Fruit fly (Drosophila melanogaster) whole organism, embryonic: ENCODE results near the gene CG31103.

ENCODE experiments used
- Ada2b ChIP-seq: fragments of 200-800 bp; sonication (Bioruptor generic); IDR thresholded peaks from 2 replicates; pipeline ENCODE4 v1.3.6; 2022; ENCODE audit warnings: missing biosample characterization, missing genetic modification characterization
- Awh ChIP-seq: fragments of 200-800 bp; sonication (Bioruptor generic); IDR thresholded peaks from 2 replicates; pipeline ENCODE4, ENCODE4 v1.3.6; 2022; ENCODE audit warnings: missing biosample characterization, missing genetic modification characterization
- CG10462 ChIP-seq: fragments of 200-800 bp; sonication (Bioruptor generic); optimal IDR thresholded peaks from 2 replicates; lab custom pipeline; 2016; ENCODE audit warnings: missing biosample characterization, missing genetic modification characterization
- CG11085 ChIP-seq: fragments of 200-800 bp; sonication (Bioruptor generic); IDR thresholded peaks from 2 replicates; pipeline ENCODE4 v1.3.6; 2022; ENCODE audit warnings: missing biosample characterization, missing genetic modification characterization
- CG12155 ChIP-seq: fragments of 200-800 bp; sonication (Bioruptor generic); optimal IDR thresholded peaks from 3 replicates; lab custom pipeline; 2016; ENCODE audit warnings: missing biosample characterization, missing genetic modification characterization
- CG13894 ChIP-seq: fragments of 200-800 bp; sonication (Bioruptor generic); optimal IDR thresholded peaks from 3 replicates; lab custom pipeline; 2018; ENCODE audit warnings: missing biosample characterization, mild to moderate bottlenecking, missing genetic modification characterization, moderate library complexity
- CG15601 ChIP-seq: fragments of 200-800 bp; sonication (Bioruptor generic); optimal IDR thresholded peaks from 3 replicates; lab custom pipeline; 2019; ENCODE audit warnings: missing biosample characterization, mild to moderate bottlenecking, missing genetic modification characterization, moderate library complexity
- CG15696 ChIP-seq: fragments of 200-800 bp; sonication (Bioruptor generic); optimal IDR thresholded peaks from 2 replicates; lab custom pipeline; 2019; ENCODE audit warnings: missing biosample characterization, mild to moderate bottlenecking, missing genetic modification characterization, moderate library complexity
- CG1602 ChIP-seq: fragments of 200-800 bp; sonication (Bioruptor generic); optimal IDR thresholded peaks from 3 replicates; lab custom pipeline; 2016; ENCODE audit warnings: missing biosample characterization, missing genetic modification characterization
- CG16779 ChIP-seq: fragments of 200-800 bp; sonication (Bioruptor generic); IDR thresholded peaks from 2 replicates; pipeline ENCODE4 v1.3.6; 2022; ENCODE audit warnings: missing biosample characterization, missing genetic modification characterization
- CG17385 ChIP-seq: fragments of 200-800 bp; sonication (Bioruptor generic); optimal IDR thresholded peaks from 3 replicates; lab custom pipeline; 2018; ENCODE audit warnings: missing biosample characterization, mild to moderate bottlenecking, missing genetic modification characterization
- CG3281 ChIP-seq: fragments of 200-800 bp; sonication (Bioruptor generic); optimal IDR thresholded peaks from 3 replicates; lab custom pipeline; 2017; ENCODE audit warnings: missing biosample characterization, mild to moderate bottlenecking, missing genetic modification characterization
- CG33213 ChIP-seq: fragments of 200-800 bp; sonication (Bioruptor generic); optimal IDR thresholded peaks from 3 replicates; lab custom pipeline; 2016; ENCODE audit warnings: missing biosample characterization, missing genetic modification characterization
- CG4730 ChIP-seq: fragments of 200-800 bp; sonication (Bioruptor generic); IDR thresholded peaks from 2 replicates; pipeline ENCODE4 v1.3.6; 2022; ENCODE audit warnings: missing biosample characterization, missing genetic modification characterization
- CG6175 ChIP-seq: fragments of 200-800 bp; sonication (Bioruptor generic); IDR thresholded peaks from 3 replicates; pipeline ENCODE4 v1.3.6; 2022; ENCODE audit warnings: missing biosample characterization, missing genetic modification characterization
- CG7928 ChIP-seq: fragments of 200-800 bp; sonication (Bioruptor generic); optimal IDR thresholded peaks from 2 replicates; lab custom pipeline; 2017; ENCODE audit warnings: missing biosample characterization, mild to moderate bottlenecking, missing genetic modification characterization
- CG8765 ChIP-seq: fragments of 200-800 bp; sonication (Bioruptor generic); IDR thresholded peaks from 2 replicates; pipeline ENCODE4 v1.3.6; 2022; ENCODE audit warnings: missing biosample characterization, missing genetic modification characterization
- CG8944 ChIP-seq: fragments of 200-800 bp; sonication (Bioruptor generic); optimal IDR thresholded peaks from 3 replicates; lab custom pipeline; 2016; ENCODE audit warnings: missing biosample characterization, missing genetic modification characterization
- CG9727 ChIP-seq: fragments of 200-800 bp; sonication (Bioruptor generic); optimal IDR thresholded peaks from 3 replicates; lab custom pipeline; 2017; ENCODE audit warnings: missing biosample characterization, mild to moderate bottlenecking, missing genetic modification characterization
- CHES-1-like ChIP-seq: fragments of 200-800 bp; sonication (Bioruptor generic); optimal IDR thresholded peaks from 2 replicates; lab custom pipeline; 2016; ENCODE audit warnings: missing biosample characterization, missing genetic modification characterization
- CoRest ChIP-seq: fragments of 200-800 bp; sonication (Bioruptor generic); optimal IDR thresholded peaks from 3 replicates; lab custom pipeline; 2018; ENCODE audit warnings: missing biosample characterization, mild to moderate bottlenecking, missing genetic modification characterization, moderate library complexity
- Drgx ChIP-seq: fragments of 200-800 bp; sonication (Bioruptor generic); IDR thresholded peaks from 2 replicates; pipeline ENCODE4 v1.3.6; 2022; ENCODE audit warnings: missing biosample characterization, missing genetic modification characterization
- Fer2 ChIP-seq: fragments of 200-800 bp; sonication (Bioruptor generic); optimal IDR thresholded peaks from 2 replicates; lab custom pipeline; 2018; ENCODE audit warnings: missing biosample characterization, mild to moderate bottlenecking, missing genetic modification characterization, moderate library complexity
- HLH4C ChIP-seq: fragments of 200-800 bp; sonication (Bioruptor generic); IDR thresholded peaks from 3 replicates; pipeline ENCODE4 v1.3.6; 2022; ENCODE audit warnings: missing biosample characterization, missing genetic modification characterization; ENCODE audit not compliant: partially characterized antibody
- HmgD ChIP-seq: fragments of 200-800 bp; sonication (Bioruptor generic); optimal IDR thresholded peaks from 3 replicates; lab custom pipeline; 2016; ENCODE audit warnings: missing biosample characterization, missing genetic modification characterization
- Kr ChIP-seq: fragments of 200-800 bp; sonication (Bioruptor generic); optimal IDR thresholded peaks from 2 replicates; lab custom pipeline; 2017; ENCODE audit warnings: missing biosample characterization, mild to moderate bottlenecking, missing genetic modification characterization
- Lhr ChIP-seq: fragments of 200-800 bp; sonication (Bioruptor generic); optimal IDR thresholded peaks from 3 replicates; lab custom pipeline; 2017; ENCODE audit warnings: mild to moderate bottlenecking, missing biosample characterization, missing genetic modification reagents, missing genetic modification characterization
- NC2α ChIP-seq: fragments of 200-800 bp; sonication (Bioruptor generic); optimal IDR thresholded peaks from 2 replicates; lab custom pipeline; 2016; ENCODE audit warnings: missing biosample characterization, missing genetic modification characterization
- Nf-YB ChIP-seq: fragments of 200-800 bp; sonication (Bioruptor generic); optimal IDR thresholded peaks from 3 replicates; lab custom pipeline; 2019; ENCODE audit warnings: missing biosample characterization, mild to moderate bottlenecking, missing genetic modification characterization, moderate library complexity
- Ptx1 ChIP-seq: fragments of 200-800 bp; sonication (Bioruptor generic); IDR thresholded peaks from 2 replicates; pipeline ENCODE4 v1.3.6; 2022; ENCODE audit warnings: missing biosample characterization, missing genetic modification characterization
- Rfx ChIP-seq: fragments of 200-800 bp; sonication (Bioruptor generic); IDR thresholded peaks from 2 replicates; pipeline ENCODE4 v1.3.6; 2022; ENCODE audit warnings: missing biosample characterization, missing genetic modification characterization
- Six4 ChIP-seq: fragments of 200-800 bp; sonication (Bioruptor generic); optimal IDR thresholded peaks from 2 replicates; lab custom pipeline; 2016; ENCODE audit warnings: missing biosample characterization, missing genetic modification characterization
- Sox100B ChIP-seq: fragments of 200-800 bp; sonication (Bioruptor generic); optimal IDR thresholded peaks from 3 replicates; lab custom pipeline; 2018; ENCODE audit warnings: missing biosample characterization, mild to moderate bottlenecking, missing genetic modification characterization
- TFAM ChIP-seq: fragments of 200-800 bp; sonication (Bioruptor generic); optimal IDR thresholded peaks from 2 replicates; lab custom pipeline; 2017; ENCODE audit warnings: missing biosample characterization, missing genetic modification characterization, inconsistent platforms
- Trl ChIP-seq, 3 experiments: fragments of >200 bp in 2 of 3; fragments of 200-800 bp in 1 of 3; sonication (Bioruptor generic) in 1 of 3; optimal IDR thresholded peaks; 2 replicates in 1 of 3; 3 replicates in 2 of 3; lab custom pipeline; 2016 to 2017; ENCODE audit warnings: missing biosample characterization in 1 of 3, missing genetic modification characterization in 1 of 3
- Xbp1 ChIP-seq: fragments of 200-800 bp; sonication (Bioruptor generic); optimal IDR thresholded peaks from 3 replicates; lab custom pipeline; 2016; ENCODE audit warnings: missing biosample characterization, mild to moderate bottlenecking, missing genetic modification characterization
- abd-A ChIP-seq: fragments of 200-800 bp; sonication (Bioruptor generic); optimal IDR thresholded peaks from 3 replicates; lab custom pipeline; 2019; ENCODE audit warnings: missing biosample characterization, mild to moderate bottlenecking, missing genetic modification characterization, moderate library complexity
- al ChIP-seq: fragments of 200-800 bp; sonication (Bioruptor generic); IDR thresholded peaks from 2 replicates; pipeline ENCODE4 v1.3.6; 2022; ENCODE audit warnings: missing biosample characterization, missing genetic modification characterization
- bowl ChIP-seq: fragments of 200-800 bp; sonication (Bioruptor generic); IDR thresholded peaks from 2 replicates; pipeline ENCODE4 v1.3.6; 2022; ENCODE audit warnings: missing biosample characterization, missing genetic modification characterization
- chinmo ChIP-seq: fragments of 200-800 bp; sonication (Bioruptor generic); IDR thresholded peaks from 4 replicates; pipeline ENCODE4 v1.3.6; 2022; ENCODE audit warnings: missing biosample characterization, missing genetic modification characterization; ENCODE audit not compliant: partially characterized antibody
- dan ChIP-seq: fragments of 200-800 bp; sonication (Bioruptor generic); IDR thresholded peaks from 2 replicates; pipeline ENCODE4 v1.3.6; 2022; ENCODE audit warnings: missing biosample characterization, missing genetic modification characterization
- danr ChIP-seq: fragments of 200-800 bp; sonication (Bioruptor generic); IDR thresholded peaks from 2 replicates; pipeline ENCODE4 v1.3.6; 2022; ENCODE audit warnings: missing biosample characterization, missing genetic modification characterization
- dmrt99B ChIP-seq: fragments of 200-800 bp; sonication (Bioruptor generic); optimal IDR thresholded peaks from 2 replicates; lab custom pipeline; 2018; ENCODE audit warnings: missing biosample characterization, mild to moderate bottlenecking, missing genetic modification characterization, moderate library complexity
- dysf ChIP-seq: fragments of 200-800 bp; sonication (Bioruptor generic); IDR thresholded peaks from 3 replicates; pipeline ENCODE4 v1.3.6; 2022; ENCODE audit warnings: missing biosample characterization, missing genetic modification characterization
- esg ChIP-seq: fragments of 200-800 bp; sonication (Bioruptor generic); conservative IDR thresholded peaks from 2 replicates; pipeline ENCODE4 v1.3.6; 2022; ENCODE audit warnings: missing biosample characterization, missing genetic modification characterization
- otp ChIP-seq: fragments of 200-800 bp; sonication (Bioruptor generic); IDR thresholded peaks from 3 replicates; pipeline ENCODE4, ENCODE4 v1.3.6; 2022; ENCODE audit warnings: missing biosample characterization, missing genetic modification characterization
- pzg ChIP-seq: fragments of 200-800 bp; sonication (Bioruptor generic); optimal IDR thresholded peaks from 3 replicates; lab custom pipeline; 2018; ENCODE audit warnings: missing biosample characterization, mild to moderate bottlenecking, missing genetic modification characterization, moderate library complexity
- run ChIP-seq: fragments of 200-800 bp; sonication (Bioruptor generic); optimal IDR thresholded peaks from 3 replicates; lab custom pipeline; 2018; ENCODE audit warnings: missing biosample characterization, mild to moderate bottlenecking, missing genetic modification characterization
- sqz ChIP-seq: fragments of 200-800 bp; sonication (Bioruptor generic); optimal IDR thresholded peaks from 3 replicates; lab custom pipeline; 2018; ENCODE audit warnings: missing biosample characterization, mild to moderate bottlenecking, missing genetic modification characterization
- ssp ChIP-seq: fragments of 200-800 bp; sonication (Bioruptor generic); IDR thresholded peaks from 2 replicates; pipeline ENCODE4 v1.3.6; 2022; ENCODE audit warnings: missing biosample characterization, missing genetic modification characterization
- tgo ChIP-seq: fragments of 200-800 bp; sonication (Bioruptor generic); IDR thresholded peaks from 3 replicates; pipeline ENCODE4 v1.3.6; 2022; ENCODE audit warnings: missing biosample characterization, missing genetic modification characterization

Gene CG31103

DNA sequence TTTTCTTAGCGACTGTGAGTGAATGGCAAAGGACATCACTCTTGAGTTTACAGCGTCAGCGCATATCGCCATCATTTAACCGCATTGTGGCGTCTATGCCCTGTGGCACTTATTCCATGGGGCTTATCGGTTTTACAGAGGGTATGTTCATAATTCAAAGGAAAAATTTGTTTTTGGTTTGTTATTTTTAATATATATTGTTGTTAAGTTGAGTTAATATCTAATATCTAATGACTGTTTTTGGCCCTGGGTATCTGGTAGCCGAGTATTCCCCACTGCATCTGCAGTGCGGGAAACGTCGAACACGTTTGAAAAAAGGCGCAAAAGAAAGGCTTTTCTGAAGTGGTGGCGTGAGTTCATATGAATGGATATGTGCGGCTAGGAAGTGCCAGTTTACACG, 40.6 kb upstream of the CG31103 start (continued):
- TF ChIP-seq CG8944 (GFP tag; lab: Kevin White, UChicago) (no peak), Xbp1 (GFP tag; lab: Kevin White, UChicago) (peak; percentile 83), CG4730 (GFP tag; lab: Robert Waterston, UW) (peak; percentile 57), dmrt99B (tag; lab: Kevin White, UChicago) (peak; percentile 73), otp (GFP tag; lab: Robert Waterston, UW) (peak; percentile 89), al (GFP tag; lab: Robert Waterston, UW) (no peak), esg (peak; percentile 49), CG12155 (GFP tag; lab: Kevin White, UChicago) (peak; percentile 71), CG6175 (GFP tag; lab: Robert Waterston, UW) (no peak), CHES-1-like (GFP tag; lab: Kevin White, UChicago) (no peak), Nf-YB (GFP tag; lab: Kevin White, UChicago) (peak; percentile 38), CG8765 (GFP tag; lab: Robert Waterston, UW) (peak; percentile 94), dysf (GFP tag; lab: Robert Waterston, UW) (0 out of 3 replicates have a peak, but pooled peaks have one; percentile 28), pzg (GFP tag; lab: Kevin White, UChicago) (no peak), Lhr (peak; percentile 43), CG3281 (GFP tag; lab: Kevin White, UChicago) (no peak), abd-A (tag; lab: Kevin White, UChicago) (no peak), Kr (GFP tag; lab: Kevin White, UChicago) (no peak), chinmo (GFP tag; lab: Robert Waterston, UW) (no peak), HLH4C (GFP tag; lab: Robert Waterston, UW) (no peak), Trl (optimal IDR thresholded peaks at IDR 0.05; lab: Kevin White, UChicago) (no peak), Trl (GFP tag; optimal IDR thresholded peaks at IDR 0.05; lab: Kevin White, UChicago) (no peak), CoRest (tag; lab: Kevin White, UChicago) (peak; percentile 74), TFAM (GFP tag; lab: Kevin White, UChicago) (no peak), CG13894 (no peak), Drgx (GFP tag; lab: Robert Waterston, UW) (0 out of 2 replicates have a peak, but pooled peaks have one; percentile 33), CG1602 (GFP tag; lab: Kevin White, UChicago) (peak; percentile 83), CG7928 (GFP tag; lab: Kevin White, UChicago) (no peak), Fer2 (tag; lab: Kevin White, UChicago) (no peak), danr (peak; percentile 54; the same call in 1 of the 2 replicates), Sox100B (GFP tag; lab: Kevin White, UChicago) (peak; percentile 13), tgo (GFP tag; lab: Robert Waterston, UW) (peak; percentile 56; the same call in 2 of the 3 replicates), CG15696 (tag; lab: Kevin White, UChicago) (peak; percentile 87), Six4 (GFP tag; lab: Kevin White, UChicago) (peak; percentile 5), ssp (GFP tag; lab: Robert Waterston, UW) (peak; percentile 37; the same call in 1 of the 2 replicates), sqz (GFP tag; lab: Kevin White, UChicago) (no peak), Ptx1 (GFP tag; lab: Robert Waterston, UW) (peak; percentile 56; the same call in 1 of the 2 replicates), HmgD (no peak), CG16779 (GFP tag; lab: Robert Waterston, UW) (no peak), Ada2b (GFP tag; lab: Robert Waterston, UW) (peak; percentile 60), Awh (GFP tag; lab: Robert Waterston, UW) (no peak), dan (peak; percentile 93), bowl (GFP tag; lab: Robert Waterston, UW) (no peak), NC2α (GFP tag; lab: Kevin White, UChicago) (peak; percentile 11), CG17385 (peak; percentile 67), CG15601 (tag; lab: Kevin White, UChicago) (peak; percentile 67), CG10462 (GFP tag; lab: Kevin White, UChicago) (peak; percentile 62), Rfx (GFP tag; lab: Robert Waterston, UW) (no peak), CG9727 (GFP tag; lab: Kevin White, UChicago) (peak; percentile 75), CG33213 (GFP tag; lab: Kevin White, UChicago) (peak; percentile 6), CG11085 (GFP tag; lab: Robert Waterston, UW) (no peak), run (no peak)
